Fruit fly (Drosophila melanogaster) whole organism, prepupa: ENCODE data around the gene Sgt.
A peak's percentile ranks its signal among the peaks of the same experiment; 100 is the strongest.

ENCODE experiments used
- CG10669 ChIP-seq: fragments of 200-800 bp; sonication (Bioruptor generic); optimal IDR thresholded peaks from 3 replicates; lab custom pipeline; 2018; ENCODE audit warnings: missing biosample characterization, mild to moderate bottlenecking, missing genetic modification characterization, moderate library complexity
- CG11294 ChIP-seq: fragments of 200-800 bp; sonication (Bioruptor generic); IDR thresholded peaks from 2 replicates; pipeline ENCODE4 v1.3.6; 2022; ENCODE audit warnings: missing biosample characterization, missing genetic modification characterization
- CG3032 ChIP-seq: fragments of 200-800 bp; optimal IDR thresholded peaks from 2 replicates; lab custom pipeline; 2019; ENCODE audit warnings: missing biosample characterization, mild to moderate bottlenecking, missing genetic modification characterization, moderate library complexity
- CG34406 ChIP-seq: fragments of 200-800 bp; sonication (Bioruptor generic); optimal IDR thresholded peaks from 3 replicates; lab custom pipeline; 2016; ENCODE audit warnings: missing biosample characterization, missing genetic modification characterization
- CG6163 ChIP-seq: fragments of 200-800 bp; sonication (Bioruptor generic); IDR thresholded peaks from 3 replicates; pipeline ENCODE4 v1.3.6; 2022; ENCODE audit warnings: missing biosample characterization, missing genetic modification characterization
- CG6792 ChIP-seq: fragments of 200-800 bp; sonication (Bioruptor generic); optimal IDR thresholded peaks from 3 replicates; lab custom pipeline; 2016; ENCODE audit warnings: missing biosample characterization, missing genetic modification characterization
- CG6854 ChIP-seq: fragments of 200-800 bp; sonication (Bioruptor generic); optimal IDR thresholded peaks from 2 replicates; lab custom pipeline; 2017; ENCODE audit warnings: missing biosample characterization, mild to moderate bottlenecking, missing genetic modification characterization
- CG7368 ChIP-seq: fragments of 200-800 bp; sonication (Bioruptor generic); optimal IDR thresholded peaks from 3 replicates; lab custom pipeline; 2016; ENCODE audit warnings: missing biosample characterization, missing genetic modification characterization
- CG8119 ChIP-seq: fragments of 200-800 bp; sonication (Bioruptor generic); IDR thresholded peaks from 3 replicates; pipeline ENCODE4 v1.3.6; 2022; ENCODE audit warnings: missing biosample characterization, missing genetic modification characterization
- CG8319 ChIP-seq: fragments of 200-800 bp; sonication (Bioruptor generic); optimal IDR thresholded peaks from 3 replicates; lab custom pipeline; 2016; ENCODE audit warnings: missing biosample characterization, missing genetic modification characterization
- CG8632 ChIP-seq: fragments of 200-800 bp; sonication (Bioruptor generic); optimal IDR thresholded peaks from 3 replicates; lab custom pipeline; 2016; ENCODE audit warnings: missing biosample characterization, missing genetic modification characterization
- Eip78C ChIP-seq: fragments of 200-800 bp; sonication (Bioruptor generic); peaks from one replicate; lab custom pipeline; 2016; ENCODE audit warnings: missing biosample characterization, missing genetic modification characterization
- Eip93F ChIP-seq: fragments of 200-800 bp; sonication (Bioruptor generic); optimal IDR thresholded peaks from 2 replicates; lab custom pipeline; 2016; ENCODE audit warnings: missing biosample characterization, mild to moderate bottlenecking, missing genetic modification characterization
- Hr38 ChIP-seq: sonication (Bioruptor generic); optimal IDR thresholded peaks from 2 replicates; lab custom pipeline; 2016; ENCODE audit warnings: missing biosample characterization, missing genetic modification characterization
- Hr39 ChIP-seq: fragments of 200-800 bp; sonication (Bioruptor generic); optimal IDR thresholded peaks from 2 replicates; lab custom pipeline; 2016; ENCODE audit warnings: missing biosample characterization, missing genetic modification characterization
- Lpt ChIP-seq: fragments of 200-800 bp; sonication (Bioruptor generic); optimal IDR thresholded peaks from 3 replicates; lab custom pipeline; 2016; ENCODE audit warnings: missing biosample characterization, missing genetic modification characterization
- Met ChIP-seq: fragments of 200-800 bp; sonication (Bioruptor generic); optimal IDR thresholded peaks from 3 replicates; lab custom pipeline; 2016; ENCODE audit warnings: missing biosample characterization, missing genetic modification characterization
- OdsH ChIP-seq: fragments of 200-800 bp; sonication (Bioruptor generic); optimal IDR thresholded peaks from 3 replicates; lab custom pipeline; 2016; ENCODE audit warnings: missing biosample characterization, missing genetic modification characterization
- Smox ChIP-seq: fragments of 200-800 bp; sonication (Bioruptor generic); optimal IDR thresholded peaks from 3 replicates; lab custom pipeline; 2016; ENCODE audit warnings: missing biosample characterization, missing genetic modification characterization
- Sox14 ChIP-seq: fragments of 200-800 bp; sonication (Bioruptor generic); optimal IDR thresholded peaks from 3 replicates; lab custom pipeline; 2016; ENCODE audit warnings: missing biosample characterization, missing genetic modification characterization
- Sox15 ChIP-seq: fragments of 200-800 bp; sonication (Bioruptor generic); optimal IDR thresholded peaks from 3 replicates; lab custom pipeline; 2016; ENCODE audit warnings: missing biosample characterization, missing genetic modification characterization
- achi ChIP-seq: fragments of 200-800 bp; sonication (Bioruptor generic); optimal IDR thresholded peaks from 3 replicates; lab custom pipeline; 2016; ENCODE audit warnings: missing biosample characterization, missing genetic modification characterization
- dac ChIP-seq: fragments of 200-800 bp; sonication (Bioruptor generic); optimal IDR thresholded peaks from 2 replicates; lab custom pipeline; 2017; ENCODE audit warnings: missing biosample characterization, mild to moderate bottlenecking, missing genetic modification characterization
- dsx ChIP-seq: fragments of 200-800 bp; optimal IDR thresholded peaks from 3 replicates; lab custom pipeline; 2019; ENCODE audit warnings: missing biosample characterization, mild to moderate bottlenecking, missing genetic modification characterization, moderate library complexity; ENCODE audit not compliant: poor library complexity, severe bottlenecking
- eg ChIP-seq: fragments of 200-800 bp; sonication (Bioruptor generic); IDR thresholded peaks from 3 replicates; pipeline ENCODE4 v1.3.6; 2022; ENCODE audit warnings: missing biosample characterization, missing genetic modification characterization
- fd59A ChIP-seq: fragments of 200-800 bp; sonication (Bioruptor generic); optimal IDR thresholded peaks from 2 replicates; lab custom pipeline; 2017; ENCODE audit warnings: missing biosample characterization, mild to moderate bottlenecking, missing genetic modification characterization, missing genetic modification reagents
- lz ChIP-seq: fragments of 200-800 bp; sonication (Bioruptor generic); optimal IDR thresholded peaks from 3 replicates; lab custom pipeline; 2016; ENCODE audit warnings: missing biosample characterization, missing genetic modification characterization
- net ChIP-seq: fragments of 200-800 bp; sonication (Bioruptor generic); optimal IDR thresholded peaks from 3 replicates; lab custom pipeline; 2016; ENCODE audit warnings: missing biosample characterization, missing genetic modification characterization
- pdm3 ChIP-seq: fragments of 200-800 bp; sonication (Bioruptor generic); optimal IDR thresholded peaks from 3 replicates; lab custom pipeline; 2016; ENCODE audit warnings: missing biosample characterization, missing genetic modification characterization
- salr ChIP-seq, 2 experiments: fragments of 200-800 bp; sonication (Bioruptor generic); optimal IDR thresholded peaks; 3 replicates each; lab custom pipeline; 2016 to 2018; ENCODE audit warnings: missing biosample characterization in 2 of 2, missing genetic modification characterization in 2 of 2, mild to moderate bottlenecking in 1 of 2
- spab ChIP-seq: fragments of 200-800 bp; sonication (Bioruptor generic); optimal IDR thresholded peaks from 2 replicates; lab custom pipeline; 2017; ENCODE audit warnings: missing biosample characterization, mild to moderate bottlenecking, missing genetic modification characterization, missing genetic modification reagents
- ss ChIP-seq, 2 experiments: fragments of 200-800 bp; sonication (Bioruptor generic); optimal IDR thresholded peaks; 2 replicates in 1 of 2; 3 replicates in 1 of 2; lab custom pipeline; 2017 to 2018; ENCODE audit warnings: mild to moderate bottlenecking in 2 of 2, missing biosample characterization in 2 of 2, missing genetic modification characterization in 2 of 2, moderate library complexity in 1 of 2
- svp ChIP-seq: fragments of 200-800 bp; sonication (Bioruptor generic); peaks from one replicate; lab custom pipeline; 2016; ENCODE audit warnings: missing biosample characterization, missing genetic modification characterization
- topi ChIP-seq: fragments of 200-800 bp; sonication (Bioruptor generic); optimal IDR thresholded peaks from 3 replicates; lab custom pipeline; 2016; ENCODE audit warnings: missing biosample characterization, missing genetic modification characterization
- vri ChIP-seq: fragments of 200-800 bp; sonication (Bioruptor generic); optimal IDR thresholded peaks from 3 replicates; lab custom pipeline; 2016; ENCODE audit warnings: missing biosample characterization, mild to moderate bottlenecking, missing genetic modification characterization

Gene Sgt

dm6 chr2L:17450505-17451415 is 20.6 kb upstream of the Sgt start (continued):
- TF ChIP-seq lz (peak; percentile 74), Eip78C (GFP tag; lab: Kevin White, UChicago) (peak; percentile 96), CG3032 (tag; lab: Kevin White, UChicago) (peak; percentile 63), OdsH (peak; percentile 83), Smox (peak; percentile 82), CG34406 (GFP tag; lab: Kevin White, UChicago) (peak; percentile 86), Eip93F (GFP tag; lab: Kevin White, UChicago) (no peak), CG8119 (GFP tag; lab: Robert Waterston, UW) (peak; percentile 63; the same call in 2 of the 3 replicates), Hr39 (GFP tag; lab: Kevin White, UChicago) (peak; percentile 72), CG6163 (GFP tag; lab: Robert Waterston, UW) (no peak; the same call in 2 of the 3 replicates), CG10669 (GFP tag; lab: Kevin White, UChicago) (peak; percentile 71), fd59A (peak; percentile 58), CG7368 (GFP tag; lab: Kevin White, UChicago) (peak; percentile 65), CG11294 (GFP tag; lab: Robert Waterston, UW) (no peak; the same call in 1 of the 2 replicates), topi (GFP tag; lab: Kevin White, UChicago) (peak; percentile 84), Hr38 (GFP tag; lab: Kevin White, UChicago) (no peak), CG8319 (GFP tag; lab: Kevin White, UChicago) (peak; percentile 49), vri (GFP tag; lab: Kevin White, UChicago) (peak; percentile 31)

dm6 chr2L:17452084-17452483 is 19.3 kb upstream of the Sgt start:
- TF ChIP-seq svp (GFP tag; lab: Kevin White, UChicago) (peak; percentile 62), salr (GFP tag; optimal IDR thresholded peaks at IDR 0.05; lab: Kevin White, UChicago) (no peak)

dm6 chr2L:17452624-17453023 is 18.8 kb upstream of the Sgt start, which contains the start of gene CG5050:
Gene CG5050, plus strand, starts transcription at chr2L:17452924.
- TF ChIP-seq Lpt (GFP tag; lab: Kevin White, UChicago): no peak
- TF ChIP-seq Eip78C (GFP tag; lab: Kevin White, UChicago): peak; percentile 22

DNA sequence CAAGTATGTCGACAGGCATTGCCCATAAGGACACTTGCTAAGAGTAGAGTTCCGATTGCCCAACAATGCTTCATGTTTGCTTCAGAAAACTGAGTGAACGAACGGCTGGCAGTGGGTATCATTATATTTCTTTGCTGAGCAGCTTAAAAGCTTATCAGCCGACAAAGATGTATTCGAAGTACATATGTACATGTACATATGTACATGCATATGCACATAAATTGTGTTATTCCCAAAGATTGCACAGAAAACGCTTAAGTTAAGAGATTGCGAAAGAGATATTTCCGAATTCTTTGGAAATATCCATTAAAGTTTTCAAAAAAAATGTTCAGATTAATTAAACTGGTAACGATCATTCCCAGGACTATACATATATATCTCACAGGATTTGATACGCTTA is 15.6 kb upstream of the Sgt start, which contains the start of gene SPH93:
SPH93 (minus strand) TSS at position 101 of the 400 bp plus-strand sequence.
- TF ChIP-seq Eip78C (GFP tag; lab: Kevin White, UChicago) (peak; percentile 40), dac (GFP tag; lab: Kevin White, UChicago) (no peak)
- TF ChIP-seq, all 60 proteins: peak for 1

DNA sequence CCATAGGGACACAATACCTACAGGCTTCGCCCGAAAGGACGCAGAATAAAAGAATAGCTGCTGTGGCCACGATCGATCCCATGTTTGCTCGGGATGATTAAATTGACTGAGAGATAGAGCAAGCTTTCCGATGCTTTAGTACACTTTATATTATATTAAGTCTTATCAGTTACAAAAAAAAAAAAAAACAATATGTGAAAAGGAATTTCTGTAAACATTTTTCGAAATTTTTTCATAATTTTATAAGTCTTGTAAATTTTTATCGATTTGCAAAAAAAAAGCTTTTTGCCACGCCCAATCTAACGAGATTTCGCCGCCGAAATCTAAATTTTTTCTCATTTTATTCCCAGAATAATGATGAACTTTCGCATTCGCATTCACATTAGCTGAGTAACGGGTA is 13.5 kb upstream of the Sgt start, which contains the start of gene CG18563:
CG18563 (minus strand) TSS at position 101 of the 400 bp plus-strand sequence.
- TF ChIP-seq CG6854 (no peak), Eip78C (GFP tag; lab: Kevin White, UChicago) (peak; percentile 23)

DNA sequence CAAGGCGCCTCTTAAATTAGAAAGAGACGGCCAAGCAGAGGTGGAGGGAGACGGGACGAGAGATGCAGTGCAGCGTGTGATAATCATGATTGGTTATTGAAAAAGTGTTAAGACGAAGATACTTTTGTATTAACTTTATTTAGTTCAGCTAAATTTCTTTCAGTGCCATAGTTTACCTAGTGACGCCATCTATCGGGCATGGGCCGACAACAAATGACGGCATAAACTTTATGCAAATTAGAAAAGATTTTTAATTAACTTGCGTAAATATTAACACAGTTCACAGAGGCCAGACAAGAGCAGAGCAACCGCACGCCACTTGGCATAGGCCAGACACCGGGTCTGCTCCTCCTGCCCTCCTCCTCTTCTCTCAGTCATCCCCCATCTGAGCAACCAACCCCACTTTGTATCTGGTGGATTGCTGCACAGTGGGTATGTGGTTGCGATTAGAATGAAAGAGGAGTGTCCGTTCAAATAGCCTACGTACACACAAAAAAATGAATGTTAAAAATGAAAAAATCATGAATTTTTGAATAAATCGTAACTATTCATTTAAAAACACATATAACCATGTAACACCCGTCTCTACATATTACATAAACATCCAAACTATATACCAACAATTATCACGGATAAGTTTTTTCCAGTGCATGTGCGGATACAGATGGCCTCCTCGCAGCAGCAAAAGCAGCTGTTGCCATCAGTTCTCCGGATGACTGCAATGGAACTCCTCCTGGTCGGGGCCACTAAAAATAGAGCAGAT is 5.3 kb upstream of the Sgt start:
- peak; percentile 71 for TF ChIP-seq dsx (GFP tag; lab: Kevin White, UChicago)
- peak; percentile 71 for TF ChIP-seq CG6792 (GFP tag; lab: Kevin White, UChicago)
- TF ChIP-seq pdm3 (GFP tag; lab: Kevin White, UChicago): peak; percentile 81
- TF ChIP-seq OdsH: peak; percentile 76
- TF ChIP-seq salr (GFP tag; optimal IDR thresholded peaks at IDR 0.05; lab: Kevin White, UChicago): peak; percentile 47 to 75
- peak; percentile 94 for TF ChIP-seq Eip78C (GFP tag; lab: Kevin White, UChicago)
- no peak for TF ChIP-seq ss (GFP tag; optimal IDR thresholded peaks at IDR 0.05; lab: Kevin White, UChicago)
- TF ChIP-seq svp (GFP tag; lab: Kevin White, UChicago): no peak
- peak; percentile 23 for TF ChIP-seq Sox15 (GFP tag; lab: Kevin White, UChicago)
- peak; percentile 91 for TF ChIP-seq net
- peak; percentile 64 for TF ChIP-seq spab
- peak; percentile 84 for TF ChIP-seq achi (GFP tag; lab: Kevin White, UChicago)
- peak; percentile 0 for TF ChIP-seq Hr38 (GFP tag; lab: Kevin White, UChicago)
- TF ChIP-seq eg (GFP tag; lab: Robert Waterston, UW): peak; percentile 89
- peak; percentile 54 for TF ChIP-seq lz
- TF ChIP-seq CG34406 (GFP tag; lab: Kevin White, UChicago): peak; percentile 47
- TF ChIP-seq vri (GFP tag; lab: Kevin White, UChicago): no peak
- peak; percentile 57 for TF ChIP-seq Met
- TF ChIP-seq Smox: no peak
- peak; percentile 50 for TF ChIP-seq CG8319 (GFP tag; lab: Kevin White, UChicago)
- no peak for TF ChIP-seq Eip93F (GFP tag; lab: Kevin White, UChicago)
- TF ChIP-seq CG8632 (GFP tag; lab: Kevin White, UChicago): peak; percentile 69
- peak; percentile 80 for TF ChIP-seq Sox14 (GFP tag; lab: Kevin White, UChicago)
- TF ChIP-seq dac (GFP tag; lab: Kevin White, UChicago): peak; percentile 31
